Fruit fly (Drosophila melanogaster) whole organism, embryonic: ENCODE data around the gene Pgant2.

Source experiments
- Bdp1 ChIP-seq: fragments of 200-800 bp; sonication (Bioruptor generic); optimal IDR thresholded peaks from 3 replicates; lab custom pipeline; 2016; ENCODE audit warnings: missing biosample characterization, missing genetic modification characterization
- CG10267 ChIP-seq: fragments of 200-800 bp; sonication (Bioruptor generic); optimal IDR thresholded peaks from 2 replicates; lab custom pipeline; 2018; ENCODE audit warnings: missing biosample characterization, mild to moderate bottlenecking, missing genetic modification characterization, moderate library complexity
- CG1233 ChIP-seq: fragments of 200-800 bp; sonication (Bioruptor generic); optimal IDR thresholded peaks from 4 replicates; lab custom pipeline; 2018; ENCODE audit warnings: missing biosample characterization, mild to moderate bottlenecking, missing genetic modification characterization
- CG12659 ChIP-seq: fragments of 200-800 bp; sonication (Bioruptor generic); optimal IDR thresholded peaks from 3 replicates; lab custom pipeline; 2017; ENCODE audit warnings: mild to moderate bottlenecking, missing biosample characterization, missing genetic modification reagents, missing genetic modification characterization
- CG12769 ChIP-seq: fragments of 200-800 bp; sonication (Bioruptor generic); optimal IDR thresholded peaks from 2 replicates; lab custom pipeline; 2019; ENCODE audit warnings: missing biosample characterization, mild to moderate bottlenecking, missing genetic modification characterization, moderate library complexity
- CG13123 ChIP-seq: fragments of 200-800 bp; sonication (Bioruptor generic); optimal IDR thresholded peaks from 2 replicates; lab custom pipeline; 2016; ENCODE audit warnings: missing biosample characterization, missing genetic modification characterization
- CG17186 ChIP-seq: fragments of 200-800 bp; sonication (Bioruptor generic); optimal IDR thresholded peaks from 3 replicates; lab custom pipeline; 2017; ENCODE audit warnings: missing biosample characterization, missing genetic modification reagents, missing genetic modification characterization
- CG17328 ChIP-seq: fragments of 200-800 bp; sonication (Bioruptor generic); IDR thresholded peaks from 2 replicates; pipeline ENCODE4 v1.3.6; 2022; ENCODE audit warnings: missing biosample characterization, missing genetic modification characterization
- CG18476 ChIP-seq: fragments of 200-800 bp; sonication (Bioruptor generic); optimal IDR thresholded peaks from 2 replicates; lab custom pipeline; 2016; ENCODE audit warnings: missing biosample characterization, mild to moderate bottlenecking, missing genetic modification characterization
- CG32767 ChIP-seq: fragments of 200-800 bp; sonication (Bioruptor generic); IDR thresholded peaks from 2 replicates; pipeline ENCODE4 v1.3.6; 2022; ENCODE audit warnings: missing biosample characterization, missing genetic modification characterization
- CG43689 ChIP-seq: fragments of 200-800 bp; sonication (Bioruptor generic); IDR thresholded peaks from 2 replicates; pipeline ENCODE4 v1.3.6; 2022; ENCODE audit warnings: missing biosample characterization, missing genetic modification characterization
- CG4617 ChIP-seq: fragments of 200-800 bp; sonication (Bioruptor generic); optimal IDR thresholded peaks from 3 replicates; lab custom pipeline; 2016; ENCODE audit warnings: missing biosample characterization, missing genetic modification characterization, borderline replicate concordance
- CG4730 ChIP-seq: fragments of 200-800 bp; sonication (Bioruptor generic); IDR thresholded peaks from 2 replicates; pipeline ENCODE4 v1.3.6; 2022; ENCODE audit warnings: missing biosample characterization, missing genetic modification characterization
- CG6175 ChIP-seq: fragments of 200-800 bp; sonication (Bioruptor generic); IDR thresholded peaks from 3 replicates; pipeline ENCODE4 v1.3.6; 2022; ENCODE audit warnings: missing biosample characterization, missing genetic modification characterization
- CG6654 ChIP-seq: fragments of 200-800 bp; sonication (Bioruptor generic); optimal IDR thresholded peaks from 2 replicates; lab custom pipeline; 2017; ENCODE audit warnings: missing biosample characterization, mild to moderate bottlenecking, missing genetic modification characterization
- CG6683 ChIP-seq: fragments of 200-800 bp; sonication (Bioruptor generic); optimal IDR thresholded peaks from 2 replicates; lab custom pipeline; 2017; ENCODE audit warnings: missing biosample characterization, mild to moderate bottlenecking, missing genetic modification characterization, missing genetic modification reagents
- CG8388 ChIP-seq: fragments of 200-800 bp; sonication (Bioruptor generic); optimal IDR thresholded peaks from 2 replicates; lab custom pipeline; 2019; ENCODE audit warnings: missing biosample characterization, mild to moderate bottlenecking, missing genetic modification characterization, moderate library complexity
- CG9609 ChIP-seq: fragments of 200-800 bp; sonication (Bioruptor generic); optimal IDR thresholded peaks from 3 replicates; lab custom pipeline; 2016; ENCODE audit warnings: missing biosample characterization, missing genetic modification characterization
- Chrac-16 ChIP-seq: fragments of 200-800 bp; sonication (Bioruptor generic); optimal IDR thresholded peaks from 3 replicates; lab custom pipeline; 2016; ENCODE audit warnings: missing biosample characterization, missing genetic modification characterization
- Ets97D ChIP-seq: fragments of 200-800 bp; sonication (Bioruptor generic); optimal IDR thresholded peaks from 3 replicates; lab custom pipeline; 2016; ENCODE audit warnings: missing biosample characterization, missing genetic modification characterization
- GATAe ChIP-seq: fragments of 200-800 bp; sonication (Bioruptor generic); conservative IDR thresholded peaks from 2 replicates; pipeline ENCODE4 v1.3.6; 2022; ENCODE audit warnings: missing biosample characterization, missing genetic modification characterization
- H15 ChIP-seq: fragments of 200-800 bp; sonication (Bioruptor generic); IDR thresholded peaks from 3 replicates; pipeline ENCODE4 v1.3.6; 2022; ENCODE audit warnings: missing biosample characterization, missing genetic modification characterization
- H2.0 ChIP-seq: fragments of 200-800 bp; sonication (Bioruptor generic); IDR thresholded peaks from 2 replicates; pipeline ENCODE4 v1.3.6; 2022; ENCODE audit warnings: missing biosample characterization, missing genetic modification characterization
- HmgD ChIP-seq: fragments of 200-800 bp; sonication (Bioruptor generic); optimal IDR thresholded peaks from 3 replicates; lab custom pipeline; 2016; ENCODE audit warnings: missing biosample characterization, missing genetic modification characterization
- MBD-R2 ChIP-seq: fragments of 200-800 bp; sonication (Bioruptor generic); IDR thresholded peaks from 2 replicates; pipeline ENCODE4 v1.3.6; 2022; ENCODE audit warnings: missing biosample characterization, missing genetic modification characterization
- MTF-1 ChIP-seq: fragments of 200-800 bp; sonication (Bioruptor generic); optimal IDR thresholded peaks from 2 replicates; lab custom pipeline; 2018; ENCODE audit warnings: missing biosample characterization, mild to moderate bottlenecking, missing genetic modification characterization, borderline replicate concordance
- Mad ChIP-seq: fragments of 200-800 bp; sonication (Bioruptor generic); optimal IDR thresholded peaks from 2 replicates; lab custom pipeline; 2016; ENCODE audit warnings: missing biosample characterization, missing genetic modification characterization
- Pdp1 ChIP-seq, 2 experiments: fragments of 200-800 bp; sonication (Bioruptor generic); optimal IDR thresholded peaks; 3 replicates each; lab custom pipeline; 2016; ENCODE audit warnings: missing biosample characterization in 2 of 2, missing genetic modification characterization in 2 of 2, mild to moderate bottlenecking in 1 of 2, moderate library complexity in 1 of 2
- Poxn ChIP-seq: fragments of 200-800 bp; sonication (Bioruptor generic); IDR thresholded peaks from 2 replicates; pipeline ENCODE4 v1.3.6; 2022; ENCODE audit warnings: missing biosample characterization, missing genetic modification characterization
- Rx ChIP-seq: fragments of 200-800 bp; sonication (Bioruptor generic); IDR thresholded peaks from 2 replicates; pipeline ENCODE4 v1.3.6; 2022; ENCODE audit warnings: missing biosample characterization, missing genetic modification characterization
- bab2 ChIP-seq: fragments of 200-800 bp; sonication (Bioruptor generic); optimal IDR thresholded peaks from 2 replicates; lab custom pipeline; 2016; ENCODE audit warnings: missing biosample characterization, missing genetic modification characterization
- danr ChIP-seq: fragments of 200-800 bp; sonication (Bioruptor generic); IDR thresholded peaks from 2 replicates; pipeline ENCODE4 v1.3.6; 2022; ENCODE audit warnings: missing biosample characterization, missing genetic modification characterization
- dati ChIP-seq: fragments of 200-800 bp; sonication (Bioruptor generic); IDR thresholded peaks from 2 replicates; pipeline ENCODE4 v1.3.6; 2022; ENCODE audit warnings: missing biosample characterization, missing genetic modification characterization
- dmrt99B ChIP-seq: fragments of 200-800 bp; sonication (Bioruptor generic); optimal IDR thresholded peaks from 2 replicates; lab custom pipeline; 2018; ENCODE audit warnings: missing biosample characterization, mild to moderate bottlenecking, missing genetic modification characterization, moderate library complexity
- exex ChIP-seq: fragments of 200-800 bp; sonication (Bioruptor generic); optimal IDR thresholded peaks from 4 replicates; lab custom pipeline; 2018; ENCODE audit warnings: missing biosample characterization, mild to moderate bottlenecking, missing genetic modification characterization, moderate library complexity
- grau ChIP-seq: fragments of 200-800 bp; optimal IDR thresholded peaks from 3 replicates; lab custom pipeline; 2019; ENCODE audit warnings: missing biosample characterization, mild to moderate bottlenecking, missing genetic modification characterization, moderate library complexity
- insv ChIP-seq, 2 experiments: fragments of 200-800 bp; sonication (Bioruptor generic); optimal IDR thresholded peaks; 3 replicates each; lab custom pipeline; 2016 to 2018; ENCODE audit warnings: missing biosample characterization in 2 of 2, missing genetic modification characterization in 2 of 2
- kay ChIP-seq: fragments of 200-800 bp; sonication (Bioruptor generic); optimal IDR thresholded peaks from 2 replicates; lab custom pipeline; 2016; ENCODE audit warnings: missing biosample characterization, missing genetic modification characterization
- nerfin-1 ChIP-seq: fragments of 200-800 bp; sonication (Bioruptor generic); optimal IDR thresholded peaks from 3 replicates; lab custom pipeline; 2019; ENCODE audit warnings: missing biosample characterization, mild to moderate bottlenecking, missing genetic modification characterization, moderate library complexity
- org-1 ChIP-seq: fragments of 200-800 bp; sonication (Bioruptor generic); optimal IDR thresholded peaks from 2 replicates; lab custom pipeline; 2017; ENCODE audit warnings: missing biosample characterization, missing genetic modification characterization
- p53 ChIP-seq: fragments of 200-800 bp; sonication (Bioruptor generic); optimal IDR thresholded peaks from 2 replicates; lab custom pipeline; 2016; ENCODE audit warnings: missing biosample characterization, missing genetic modification characterization
- pho ChIP-seq: fragments of 200-800 bp; sonication (Bioruptor generic); optimal IDR thresholded peaks from 2 replicates; lab custom pipeline; 2016; ENCODE audit warnings: missing biosample characterization, missing genetic modification characterization
- phol ChIP-seq: fragments of 200-800 bp; sonication (Bioruptor generic); optimal IDR thresholded peaks from 3 replicates; lab custom pipeline; 2018; ENCODE audit warnings: missing biosample characterization, mild to moderate bottlenecking, missing genetic modification characterization, moderate library complexity
- row ChIP-seq: fragments of 200-800 bp; sonication (Bioruptor generic); IDR thresholded peaks from 3 replicates; pipeline ENCODE4 v1.3.6; 2022; ENCODE audit warnings: missing biosample characterization, missing genetic modification characterization
- sens ChIP-seq: fragments of 200-800 bp; sonication (Bioruptor generic); peaks from one replicate; lab custom pipeline; 2016; ENCODE audit warnings: missing biosample characterization, missing genetic modification characterization
- sima ChIP-seq: fragments of 200-800 bp; sonication (Bioruptor generic); optimal IDR thresholded peaks from 2 replicates; lab custom pipeline; 2016; ENCODE audit warnings: missing biosample characterization, missing genetic modification characterization
- sqz ChIP-seq: fragments of 200-800 bp; sonication (Bioruptor generic); optimal IDR thresholded peaks from 3 replicates; lab custom pipeline; 2018; ENCODE audit warnings: missing biosample characterization, mild to moderate bottlenecking, missing genetic modification characterization
- vvl ChIP-seq: fragments of 200-800 bp; sonication (Bioruptor generic); IDR thresholded peaks from 2 replicates; pipeline ENCODE4 v1.3.6; 2022; ENCODE audit warnings: missing biosample characterization, missing genetic modification characterization
- wdn ChIP-seq: fragments of 200-800 bp; sonication (Bioruptor generic); IDR thresholded peaks from 2 replicates; pipeline ENCODE4 v1.3.6; 2022; ENCODE audit warnings: missing biosample characterization, missing genetic modification characterization
- wor ChIP-seq: fragments of 200-800 bp; sonication (Bioruptor generic); IDR thresholded peaks from 2 replicates; pipeline ENCODE4 v1.3.6; 2022; ENCODE audit warnings: missing biosample characterization, missing genetic modification characterization
- z ChIP-seq: fragments of 200-800 bp; sonication (Bioruptor generic); IDR thresholded peaks from 3 replicates; pipeline ENCODE4 v1.3.6; 2022; ENCODE audit warnings: missing biosample characterization, missing genetic modification characterization
- zen ChIP-seq: fragments of 200-800 bp; sonication (Bioruptor generic); optimal IDR thresholded peaks from 3 replicates; lab custom pipeline; 2018; ENCODE audit warnings: missing biosample characterization, mild to moderate bottlenecking, missing genetic modification characterization, moderate library complexity

Pgant2 gene

dm6 chr2L:3457007-3457406 is 30.5 kb upstream of the Pgant2 start, which contains the start of the genes Cog3 and Sec5 (continued):
- TF ChIP-seq insv (GFP tag; optimal IDR thresholded peaks at IDR 0.05; lab: Kevin White, UChicago) = peak in 1 of 2 experiments; percentile 28
- no peak for TF ChIP-seq dati
- TF ChIP-seq zen (tag; lab: Kevin White, UChicago) = peak; percentile 67
- TF ChIP-seq CG43689 (GFP tag; lab: Robert Waterston, UW) = no peak
- TF ChIP-seq CG13123 (GFP tag; lab: Kevin White, UChicago) = no peak
- TF ChIP-seq Chrac-16 (GFP tag; lab: Kevin White, UChicago) = peak; percentile 61
- TF ChIP-seq sens = no peak
- TF ChIP-seq CG32767 (GFP tag; lab: Robert Waterston, UW) = no peak
- TF ChIP-seq org-1 (GFP tag; lab: Kevin White, UChicago) = no peak
- TF ChIP-seq MTF-1 (GFP tag; lab: Kevin White, UChicago) = no peak
- TF ChIP-seq sima (GFP tag; lab: Kevin White, UChicago) = no peak
- TF ChIP-seq Poxn = no peak
- no peak for TF ChIP-seq CG4730
- TF ChIP-seq CG12659 = peak; percentile 65
- no peak for TF ChIP-seq CG12769
- TF ChIP-seq CG18476 = peak; percentile 2
- no peak for TF ChIP-seq H15 (GFP tag; lab: Robert Waterston, UW)
- peak; percentile 74 for TF ChIP-seq CG4617 (GFP tag; lab: Kevin White, UChicago)
- peak; percentile 98 for TF ChIP-seq CG10267
- no peak for TF ChIP-seq dmrt99B (tag; lab: Kevin White, UChicago)
- TF ChIP-seq pho (GFP tag; lab: Kevin White, UChicago) = peak; percentile 29
- TF ChIP-seq exex (tag; lab: Kevin White, UChicago) = no peak
- no peak for TF ChIP-seq Ets97D (GFP tag; lab: Kevin White, UChicago)
- peak; percentile 97 for TF ChIP-seq row (GFP tag; lab: Robert Waterston, UW)
- peak; percentile 60 for TF ChIP-seq CG17186 (GFP tag; lab: Kevin White, UChicago)
- TF ChIP-seq CG1233 (GFP tag; lab: Kevin White, UChicago) = no peak
- peak; percentile 30 for TF ChIP-seq kay (GFP tag; lab: Kevin White, UChicago)
- peak; percentile 67 for TF ChIP-seq Bdp1 (GFP tag; lab: Kevin White, UChicago)
- peak; percentile 60 for TF ChIP-seq CG9609 (GFP tag; lab: Kevin White, UChicago)
- no peak for TF ChIP-seq bab2
- TF ChIP-seq H2.0 (GFP tag; lab: Robert Waterston, UW) = peak; percentile 23; the same call in 1 of the 2 replicates
- TF ChIP-seq wdn (GFP tag; lab: Robert Waterston, UW) = no peak
- peak; percentile 67 for TF ChIP-seq nerfin-1 (tag; lab: Kevin White, UChicago)
- TF ChIP-seq sqz (GFP tag; lab: Kevin White, UChicago) = no peak
- peak; percentile 17 for TF ChIP-seq HmgD (GFP tag; lab: Kevin White, UChicago)
- TF ChIP-seq Rx (GFP tag; lab: Robert Waterston, UW) = no peak
- TF ChIP-seq CG6683 (GFP tag; lab: Kevin White, UChicago) = peak; percentile 33
- no peak for TF ChIP-seq CG6175 (GFP tag; lab: Robert Waterston, UW)
- no peak for TF ChIP-seq CG6654
- TF ChIP-seq CG17328 (GFP tag; lab: Robert Waterston, UW) = no peak
- no peak for TF ChIP-seq wor
- TF ChIP-seq GATAe (GFP tag; lab: Robert Waterston, UW) = no peak
- peak; percentile 80 for TF ChIP-seq Mad (GFP tag; lab: Kevin White, UChicago)
- peak; percentile 93 for TF ChIP-seq MBD-R2 (GFP tag; lab: Robert Waterston, UW)
- no peak for TF ChIP-seq danr
- TF ChIP-seq Pdp1 (GFP tag; optimal IDR thresholded peaks at IDR 0.05; lab: Kevin White, UChicago) = peak; percentile 22 to 71
- TF ChIP-seq grau = peak; percentile 73
- TF ChIP-seq p53 = no peak
- TF ChIP-seq z (GFP tag; lab: Robert Waterston, UW) = no peak
- no peak for TF ChIP-seq CG8388 (GFP tag; lab: Kevin White, UChicago)
- peak; percentile 75 for TF ChIP-seq vvl (GFP tag; lab: Robert Waterston, UW)
- peak; percentile 87 for TF ChIP-seq phol
